Worm (Caenorhabditis elegans) whole organism, mixed stage, embryonic: ENCODE measurements around the gene grl-2.

Experiments used
- elt-1 ChIP-seq: sonication (generic microtip); optimal IDR thresholded peaks from 2 replicates; lab custom pipeline; 2017; ENCODE audit warnings: missing genetic modification characterization, mild to moderate bottlenecking, missing compliant biosample characterization, antibody characterized with exemption, moderate library complexity, borderline replicate concordance; ENCODE audit not compliant: insufficient read depth
- nhr-12 ChIP-seq: fragments of 150-350 bp; optimal IDR thresholded peaks from 2 replicates; lab custom pipeline; 2014; ENCODE audit warnings: missing biosample characterization, missing genetic modification characterization
- unc-39 ChIP-seq: fragments of 150-350 bp; optimal IDR thresholded peaks from 2 replicates; lab custom pipeline; 2014; ENCODE audit warnings: missing biosample characterization, missing genetic modification characterization

DNA sequence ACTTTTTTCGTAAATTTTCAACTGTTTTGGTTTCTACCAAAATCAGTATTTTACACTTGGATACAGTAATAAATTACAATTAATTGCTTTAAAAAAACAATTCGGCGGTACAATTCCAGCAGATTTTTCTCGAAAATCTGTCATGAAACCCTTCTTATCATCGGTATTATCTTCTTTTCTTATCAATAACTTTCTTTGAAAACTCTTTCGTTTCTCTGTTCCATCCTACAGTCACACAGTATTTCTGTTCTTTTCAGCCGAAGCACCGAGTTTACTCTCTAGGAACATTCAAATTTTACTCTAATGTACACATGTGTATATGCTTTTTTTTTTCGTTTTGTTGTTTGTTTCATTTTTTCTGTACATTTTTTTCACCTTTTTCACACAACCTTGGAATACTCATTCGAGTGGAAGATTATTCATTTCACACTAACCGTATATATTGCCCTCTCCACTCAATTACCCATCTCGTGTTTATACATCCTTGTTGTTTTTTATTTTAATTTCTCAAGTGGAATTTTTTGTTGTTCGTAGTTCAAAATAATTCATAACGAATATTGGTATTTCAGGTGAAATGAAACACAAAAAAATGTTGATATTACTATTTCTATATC lies 35.2 kb upstream of the grl-2 start, which contains the start of gene nid-1:
- TF ChIP-seq elt-1 (no peak), nhr-12 (no peak), unc-39 (tag; lab: Kevin White, UChicago) (no peak)
